Fruit fly (Drosophila melanogaster) ovary, adult (tissue): ENCODE results near the gene CG32086.
"Not testable (repeated sequence)": the region's sequence is repeated elsewhere in the genome, so short reads cannot be mapped to it uniquely, and the experiment has no call there.

Experiments used
- CG17801 ChIP-seq: fragments of 200-800 bp; optimal IDR thresholded peaks from 2 replicates; lab custom pipeline; 2019; ENCODE audit warnings: missing biosample characterization, mild to moderate bottlenecking, missing genetic modification characterization, moderate library complexity; ENCODE audit not compliant: partially characterized antibody

Gene CG32086

DNA sequence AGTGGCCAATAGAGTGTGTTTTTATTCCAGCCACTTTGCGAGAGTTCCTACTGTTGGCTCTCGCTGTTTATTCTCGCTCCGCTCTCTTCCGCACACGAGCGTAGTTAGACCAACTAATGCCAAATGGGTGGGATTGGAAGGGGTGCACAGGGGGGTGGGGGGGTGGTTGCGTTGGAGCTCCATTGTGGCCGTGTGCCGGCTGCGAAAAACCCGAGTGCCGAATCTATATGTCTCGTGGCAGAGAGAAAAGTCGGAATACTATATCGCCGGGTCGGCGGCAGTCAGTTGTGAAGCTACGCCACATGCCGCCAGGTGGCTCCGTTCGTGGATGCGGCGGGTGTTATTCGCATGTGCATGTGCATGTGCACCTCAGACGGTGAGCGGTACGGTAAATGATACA is 17.3 kb upstream of the CG32086 start:
- TF ChIP-seq CG17801 (GFP tag; lab: Kevin White, UChicago) = no peak

DNA sequence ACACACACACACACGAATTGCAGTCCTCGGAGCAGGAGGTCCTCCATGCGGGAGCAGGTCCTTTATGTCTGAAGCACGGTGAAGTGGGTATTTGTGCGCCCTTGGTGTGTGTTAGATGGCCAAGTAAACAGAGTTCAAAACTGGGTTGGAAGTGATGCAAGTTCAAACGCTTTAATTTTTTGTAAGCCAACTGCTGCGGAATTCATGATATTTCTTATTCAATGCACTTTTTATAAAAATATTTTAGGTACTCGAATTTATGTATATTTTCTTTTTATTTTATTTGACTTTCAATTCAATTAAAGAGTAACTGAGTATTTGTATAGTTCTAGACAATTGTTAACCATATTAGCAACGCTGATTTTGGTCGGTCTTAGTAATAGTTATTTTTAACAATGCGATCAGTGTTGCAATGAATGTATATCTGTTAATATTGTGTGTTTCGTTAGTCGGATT is 16.1 kb upstream of the CG32086 start, which contains the start of the genes CG14137 and CG46394:
Gene CG14137 (minus strand): TSS at position 101 of the 456 bp plus-strand sequence.
Gene CG46394 (plus strand): TSS at position 406 of the 456 bp plus-strand sequence.
- TF ChIP-seq CG17801 (GFP tag; lab: Kevin White, UChicago) = no peak

dm6 chr3L:11599255-11599654 is 15.4 kb upstream of the CG32086 start:
- no peak for TF ChIP-seq CG17801 (GFP tag; lab: Kevin White, UChicago)

DNA sequence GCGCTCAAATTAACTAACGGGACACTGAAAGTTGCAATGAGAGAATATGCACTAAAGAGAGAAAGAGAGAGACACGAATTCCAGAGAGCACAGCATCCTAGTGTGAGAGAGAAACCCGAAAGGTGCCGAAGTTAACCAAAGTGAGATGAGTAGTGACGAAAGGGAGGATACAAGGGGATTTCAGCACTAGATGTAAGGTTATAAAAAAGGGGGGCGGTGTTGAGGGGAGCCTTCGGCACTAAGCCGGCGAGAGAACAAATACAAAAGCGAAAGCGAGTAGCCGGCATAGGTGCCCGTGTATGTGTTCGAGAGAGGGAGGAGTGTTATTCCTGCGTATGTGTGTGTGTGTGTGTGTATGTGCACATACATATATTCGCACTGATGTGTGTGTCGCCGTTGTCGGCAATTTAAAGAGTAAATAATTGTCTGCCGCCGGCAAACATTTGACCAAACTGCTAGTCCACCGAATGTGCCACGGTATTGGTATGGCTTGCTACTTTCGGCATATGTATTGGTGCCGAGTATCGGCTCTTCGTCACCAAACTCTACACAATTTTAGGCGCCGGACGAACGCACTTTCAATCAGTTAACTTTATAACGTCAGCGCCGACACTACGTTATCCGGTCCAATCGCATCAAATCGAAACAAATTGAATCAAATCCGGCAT is 12.9 kb upstream of the CG32086 start, which contains the start of gene CG7368:
Gene CG7368 (plus strand): TSS at position 618 of the 668 bp plus-strand sequence.
- no peak for TF ChIP-seq CG17801 (GFP tag; lab: Kevin White, UChicago)

DNA sequence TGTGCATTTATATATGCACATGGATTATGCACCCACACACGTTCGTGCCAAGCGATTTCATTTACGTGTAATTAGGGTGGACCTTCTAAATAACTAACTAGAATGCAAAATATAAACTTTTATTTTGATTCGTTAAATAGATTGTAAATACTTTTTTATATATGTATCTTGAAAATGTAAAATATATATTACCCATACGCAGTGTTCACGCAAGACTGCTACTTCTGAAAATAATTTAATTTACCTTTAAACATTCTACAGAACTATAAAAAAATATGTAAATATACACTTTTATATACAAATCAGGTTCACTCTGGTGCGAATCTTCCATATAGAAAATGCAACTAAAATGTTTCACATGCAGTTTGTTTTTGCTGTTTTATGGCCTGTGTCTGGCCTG is 9.9 kb upstream of the CG32086 start:
- no peak for TF ChIP-seq CG17801 (GFP tag; lab: Kevin White, UChicago)

- no peak for TF ChIP-seq CG17801 (GFP tag; lab: Kevin White, UChicago)
These were observed 7.9 kb upstream of the CG32086 start for dm6 chr3L:11591803-11592202.

- no peak for TF ChIP-seq CG17801 (GFP tag; lab: Kevin White, UChicago)
These were observed 7.3 kb upstream of the CG32086 start, which contains the start of gene CG33268 for dm6 chr3L:11591131-11591530. Gene CG33268, minus strand, starts transcription at chr3L:11591231.

DNA sequence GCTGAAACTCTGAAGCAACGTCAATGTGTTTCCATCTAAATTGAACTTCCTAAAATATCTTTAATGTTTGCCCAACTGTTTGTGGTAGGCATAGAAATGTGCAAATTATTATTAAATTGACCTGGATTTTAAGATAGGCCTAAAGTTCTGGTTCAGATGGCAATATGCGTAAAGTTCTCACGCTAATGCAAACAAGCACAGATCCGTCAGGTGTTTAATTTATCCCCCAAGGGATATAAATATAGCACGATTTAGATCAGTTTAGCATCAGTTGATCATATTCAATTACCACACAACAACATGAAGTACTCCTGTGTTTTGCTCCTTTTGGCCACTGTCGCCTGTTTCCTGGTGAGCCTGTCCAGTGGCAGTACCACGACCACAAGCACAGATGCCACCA is 5.5 kb upstream of the CG32086 start, which contains the start of gene CG7377:
Gene CG7377 (plus strand): TSS at position 301 of the 400 bp plus-strand sequence.
- TF ChIP-seq CG17801 (GFP tag; lab: Kevin White, UChicago) = not testable (repeated sequence)

- no peak for TF ChIP-seq CG17801 (GFP tag; lab: Kevin White, UChicago)
These were observed 4.7 kb upstream of the CG32086 start for dm6 chr3L:11588594-11588993.

DNA sequence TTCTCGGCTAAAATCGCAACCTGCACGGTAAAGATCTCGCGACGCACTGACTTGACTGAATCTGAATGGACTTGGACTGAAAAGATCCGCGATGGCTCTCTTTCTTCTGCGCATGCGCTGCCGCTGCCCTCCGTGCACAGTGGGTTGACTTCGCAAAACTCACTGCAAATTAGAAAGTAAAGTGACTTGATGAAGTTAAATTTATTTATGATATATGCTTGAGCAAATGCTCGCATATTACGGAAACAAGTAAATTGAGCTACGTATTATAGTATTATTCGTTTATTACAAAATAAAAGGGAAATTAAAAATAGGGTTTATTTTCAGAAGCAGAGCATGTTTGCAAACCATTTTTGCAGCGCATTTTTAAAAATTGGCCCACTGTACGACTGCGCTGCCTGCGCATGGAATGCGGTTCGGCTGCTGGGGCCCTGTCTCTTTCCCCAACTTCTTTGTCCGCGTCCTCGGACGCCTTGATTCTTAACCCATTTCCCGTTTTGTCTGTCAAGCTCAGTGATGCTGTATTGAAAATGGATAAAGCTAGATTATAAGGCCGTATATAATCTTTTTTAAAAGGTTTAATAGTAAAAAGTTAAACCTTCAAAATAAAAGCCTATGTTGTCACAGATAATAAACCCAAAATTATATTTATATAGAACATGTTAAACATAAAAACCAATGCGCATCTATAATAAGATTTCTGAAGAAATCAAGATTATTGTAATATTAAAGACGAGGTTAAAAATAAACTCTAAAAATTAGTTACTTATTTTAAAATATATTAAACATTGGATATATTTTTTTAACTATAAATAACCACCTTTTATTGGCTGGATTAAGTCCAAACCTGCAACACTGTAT is 4.1 kb upstream of the CG32086 start, which contains the start of gene rt:
Gene rt (minus strand): TSS at position 51 of the 861 bp plus-strand sequence.
- peak; percentile 27 for TF ChIP-seq CG17801 (GFP tag; lab: Kevin White, UChicago)

DNA sequence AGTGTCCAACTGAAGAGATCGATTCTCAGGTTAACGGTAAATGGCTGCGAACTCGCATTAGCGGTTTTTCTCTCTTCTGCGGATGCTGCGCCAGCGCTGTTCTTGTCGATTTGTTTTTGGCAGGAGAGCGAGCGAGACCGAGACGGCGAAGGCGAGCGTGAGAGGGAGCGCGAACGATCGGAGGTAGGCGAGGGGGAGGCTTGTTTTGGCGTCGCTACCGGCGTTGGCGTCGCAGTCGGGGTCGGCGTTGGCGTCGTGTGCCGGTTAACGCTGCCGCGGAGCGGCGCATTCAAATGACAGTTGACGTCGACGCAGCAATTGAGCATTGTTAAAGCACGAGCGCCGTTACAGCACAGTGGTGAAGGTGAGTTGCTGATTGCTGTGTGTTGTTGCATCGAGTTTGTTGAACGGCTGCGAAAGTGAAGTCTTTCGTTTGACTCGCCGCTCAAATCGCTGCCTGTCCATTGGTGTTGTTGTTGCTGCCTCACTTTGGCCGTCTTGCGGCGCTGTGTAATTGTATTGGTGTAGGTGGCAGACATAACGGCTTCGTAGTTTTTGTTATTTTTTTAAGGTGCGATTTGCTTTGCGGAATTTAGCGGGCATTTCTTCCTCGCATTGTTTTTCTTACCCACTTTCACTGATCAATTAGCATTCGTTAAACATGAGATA is 3.1 kb upstream of the CG32086 start:
- TF ChIP-seq CG17801 (GFP tag; lab: Kevin White, UChicago) = no peak

- TF ChIP-seq CG17801 (GFP tag; lab: Kevin White, UChicago) = no peak
These were observed 1.8 kb downstream of the CG32086 start, which contains the start of gene CG33269 for dm6 chr3L:11582097-11582496. Gene CG33269, minus strand, starts transcription at chr3L:11582197.

DNA sequence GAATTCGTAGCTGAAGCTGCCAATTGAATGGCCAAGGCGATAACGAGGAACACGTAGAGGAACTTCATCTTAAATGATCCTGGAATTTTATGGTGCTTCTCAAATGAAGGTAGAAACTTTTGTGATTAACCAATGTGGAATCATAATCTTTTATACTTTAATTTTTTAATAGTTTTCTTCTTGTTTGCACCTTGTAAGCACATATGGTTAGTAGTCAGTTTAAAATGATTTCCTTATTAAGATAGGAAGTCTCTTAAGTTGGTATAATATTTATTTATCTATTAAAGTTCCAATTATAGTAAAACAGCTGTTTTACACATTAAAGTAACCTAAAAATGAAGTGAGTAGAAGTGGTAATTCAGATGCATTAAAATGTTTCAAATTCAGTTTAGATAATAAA is 2.9 kb downstream of the CG32086 start, which contains the start of gene CG43391:
Gene CG43391 (minus strand): TSS at position 101 of the 400 bp plus-strand sequence.
- TF ChIP-seq CG17801 (GFP tag; lab: Kevin White, UChicago) = no peak

DNA sequence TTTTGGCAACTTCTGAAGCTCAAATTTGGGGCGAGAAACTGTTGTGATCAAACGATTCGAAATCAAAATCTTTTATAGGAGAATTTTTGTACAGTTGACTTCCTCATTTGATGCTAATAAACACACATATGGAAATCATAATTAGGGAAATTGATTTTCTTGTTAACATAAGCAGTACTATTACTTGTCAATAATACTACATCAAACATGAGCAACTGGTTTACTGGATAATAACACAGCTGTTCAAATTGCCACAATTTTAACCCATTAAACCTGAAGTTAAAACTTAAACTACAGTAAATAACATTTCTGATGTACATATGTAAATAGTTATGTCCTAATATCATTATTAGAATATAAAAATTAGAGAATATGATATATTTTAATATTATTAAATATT is 3.9 kb downstream of the CG32086 start, which contains the start of gene CG43390:
Gene CG43390 (minus strand): TSS at position 32 of the 400 bp plus-strand sequence.
- TF ChIP-seq CG17801 (GFP tag; lab: Kevin White, UChicago) = no peak
